Fruit fly (Drosophila melanogaster): ENCODE results near the gene Tctp.

DNA sequence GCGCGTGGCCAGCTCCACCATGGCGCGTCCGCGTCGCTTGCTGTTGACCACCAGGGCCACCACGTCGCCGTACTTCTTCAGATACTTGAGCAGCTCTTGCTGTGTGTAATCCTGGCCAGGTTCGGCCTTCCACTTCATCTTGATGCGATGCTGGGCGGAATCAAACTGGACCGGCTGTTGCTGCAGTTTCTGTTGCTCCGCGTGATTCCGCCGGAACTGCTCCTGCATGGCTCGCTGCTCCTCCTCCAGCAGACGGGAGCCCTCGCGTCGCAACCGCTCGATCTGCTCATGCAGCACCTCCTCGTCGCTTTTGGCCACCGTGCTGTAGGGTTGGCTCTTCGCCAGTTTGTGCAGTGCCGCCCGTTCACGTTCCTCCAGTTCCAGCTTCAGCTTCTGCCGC is 21.0 kb downstream of the Tctp start:
- TF ChIP-seq CTCF (optimal IDR thresholded peaks at IDR 0.05) (no peak), CG8478 (optimal IDR thresholded peaks at IDR 0.05) (no peak)
